Fruit fly (Drosophila melanogaster) whole organism, embryonic: ENCODE measurements around the gene CG5355.

Experiments used
- ATbp ChIP-seq: fragments of 200-800 bp; sonication (Bioruptor generic); optimal IDR thresholded peaks from 2 replicates; lab custom pipeline; 2017; ENCODE audit warnings: missing biosample characterization, mild to moderate bottlenecking, missing genetic modification characterization, missing genetic modification reagents
- Adf1 ChIP-seq: fragments of 200-800 bp; sonication (Bioruptor generic); IDR thresholded peaks from 2 replicates; pipeline ENCODE4 v1.3.6; 2022; ENCODE audit warnings: missing biosample characterization, missing genetic modification characterization
- CG10366 ChIP-seq: fragments of 200-800 bp; sonication (Bioruptor generic); IDR thresholded peaks from 2 replicates; pipeline ENCODE4 v1.3.6; 2022; ENCODE audit warnings: missing biosample characterization, missing genetic modification characterization
- CG10462 ChIP-seq: fragments of 200-800 bp; sonication (Bioruptor generic); optimal IDR thresholded peaks from 2 replicates; lab custom pipeline; 2016; ENCODE audit warnings: missing biosample characterization, missing genetic modification characterization
- CG10959 ChIP-seq: fragments of 200-800 bp; sonication (Bioruptor generic); IDR thresholded peaks from 2 replicates; pipeline ENCODE4 v1.3.6; 2022; ENCODE audit warnings: missing biosample characterization, missing genetic modification characterization
- CG11696 ChIP-seq: fragments of 200-800 bp; sonication (Bioruptor generic); IDR thresholded peaks from 2 replicates; pipeline ENCODE4 v1.3.6; 2022; ENCODE audit warnings: missing biosample characterization, missing genetic modification characterization
- CG12071 ChIP-seq: fragments of 200-800 bp; sonication (Bioruptor generic); optimal IDR thresholded peaks from 3 replicates; lab custom pipeline; 2018; ENCODE audit warnings: missing biosample characterization, mild to moderate bottlenecking, missing genetic modification characterization
- CG13123 ChIP-seq: fragments of 200-800 bp; sonication (Bioruptor generic); optimal IDR thresholded peaks from 2 replicates; lab custom pipeline; 2016; ENCODE audit warnings: missing biosample characterization, missing genetic modification characterization
- CG13624 ChIP-seq: fragments of 200-800 bp; sonication (Bioruptor generic); optimal IDR thresholded peaks from 2 replicates; lab custom pipeline; 2016; ENCODE audit warnings: missing biosample characterization, missing genetic modification characterization
- CG14667 ChIP-seq: fragments of 200-800 bp; sonication (Bioruptor generic); IDR thresholded peaks from 2 replicates; pipeline ENCODE4 v1.3.6; 2022; ENCODE audit warnings: missing biosample characterization, missing genetic modification characterization
- CG15011 ChIP-seq: fragments of 200-800 bp; sonication (Bioruptor generic); optimal IDR thresholded peaks from 3 replicates; lab custom pipeline; 2018; ENCODE audit warnings: missing biosample characterization, mild to moderate bottlenecking, missing genetic modification characterization
- CG15479 ChIP-seq: fragments of 200-800 bp; sonication (Bioruptor generic); optimal IDR thresholded peaks from 3 replicates; lab custom pipeline; 2019; ENCODE audit warnings: missing biosample characterization, mild to moderate bottlenecking, missing genetic modification characterization, moderate library complexity
- CG16815 ChIP-seq: fragments of 200-800 bp; sonication (Bioruptor generic); optimal IDR thresholded peaks from 3 replicates; lab custom pipeline; 2017; ENCODE audit warnings: missing biosample characterization, mild to moderate bottlenecking, missing genetic modification characterization
- CG17359 ChIP-seq: fragments of 200-800 bp; sonication (Bioruptor generic); optimal IDR thresholded peaks from 3 replicates; lab custom pipeline; 2018; ENCODE audit warnings: missing biosample characterization, mild to moderate bottlenecking, missing genetic modification characterization, moderate library complexity
- CG18011 ChIP-seq: fragments of 200-800 bp; sonication (Bioruptor generic); optimal IDR thresholded peaks from 2 replicates; lab custom pipeline; 2017; ENCODE audit warnings: missing biosample characterization, missing genetic modification characterization, mild to moderate bottlenecking, moderate library complexity, missing genotype
- CG18476 ChIP-seq: fragments of 200-800 bp; sonication (Bioruptor generic); optimal IDR thresholded peaks from 2 replicates; lab custom pipeline; 2016; ENCODE audit warnings: missing biosample characterization, mild to moderate bottlenecking, missing genetic modification characterization
- CG30020 ChIP-seq: fragments of 200-800 bp; optimal IDR thresholded peaks from 2 replicates; lab custom pipeline; 2019; ENCODE audit warnings: missing biosample characterization, mild to moderate bottlenecking, missing genetic modification characterization, moderate library complexity
- CG32772 ChIP-seq: fragments of 200-800 bp; sonication (Bioruptor generic); IDR thresholded peaks from 2 replicates; pipeline ENCODE4 v1.3.6; 2022; ENCODE audit warnings: missing biosample characterization, missing genetic modification characterization
- CG6272 ChIP-seq: fragments of 200-800 bp; sonication (Bioruptor generic); IDR thresholded peaks from 2 replicates; pipeline ENCODE4 v1.3.6; 2022; ENCODE audit warnings: missing biosample characterization, missing genetic modification characterization
- CG6689 ChIP-seq: fragments of 200-800 bp; sonication (Bioruptor generic); IDR thresholded peaks from 2 replicates; pipeline ENCODE4 v1.3.6; 2022; ENCODE audit warnings: missing biosample characterization, missing genetic modification characterization
- CG8924 ChIP-seq: fragments of 200-800 bp; optimal IDR thresholded peaks from 3 replicates; lab custom pipeline; 2019; ENCODE audit warnings: missing biosample characterization, mild to moderate bottlenecking, missing genetic modification characterization, moderate library complexity
- CG9215 ChIP-seq: fragments of 200-800 bp; sonication (Bioruptor generic); IDR thresholded peaks from 2 replicates; pipeline ENCODE4 v1.3.6; 2022; ENCODE audit warnings: missing biosample characterization, missing genetic modification characterization
- Dref ChIP-seq: fragments of 200-800 bp; sonication (Bioruptor generic); IDR thresholded peaks from 2 replicates; pipeline ENCODE4 v1.3.6; 2022; ENCODE audit warnings: missing biosample characterization, missing genetic modification characterization
- Fer1 ChIP-seq: fragments of 200-800 bp; sonication (Bioruptor generic); optimal IDR thresholded peaks from 2 replicates; lab custom pipeline; 2017; ENCODE audit warnings: missing biosample characterization, mild to moderate bottlenecking, missing genetic modification characterization
- Fer3 ChIP-seq: fragments of 200-800 bp; sonication (Bioruptor generic); optimal IDR thresholded peaks from 2 replicates; lab custom pipeline; 2018; ENCODE audit warnings: missing biosample characterization, mild to moderate bottlenecking, missing genetic modification characterization, moderate library complexity
- GATAe ChIP-seq: fragments of 200-800 bp; sonication (Bioruptor generic); conservative IDR thresholded peaks from 2 replicates; pipeline ENCODE4 v1.3.6; 2022; ENCODE audit warnings: missing biosample characterization, missing genetic modification characterization
- HLH3B ChIP-seq: fragments of 200-800 bp; sonication (Bioruptor generic); IDR thresholded peaks from 2 replicates; pipeline ENCODE4 v1.3.6; 2022; ENCODE audit warnings: missing biosample characterization, missing genetic modification characterization
- HLH54F ChIP-seq: fragments of 200-800 bp; sonication (Bioruptor generic); optimal IDR thresholded peaks from 3 replicates; lab custom pipeline; 2016; ENCODE audit warnings: missing biosample characterization, missing genetic modification characterization
- Jarid2 ChIP-seq: fragments of 200-800 bp; sonication (Bioruptor generic); optimal IDR thresholded peaks from 3 replicates; lab custom pipeline; 2017; ENCODE audit warnings: mild to moderate bottlenecking, missing biosample characterization, missing genetic modification reagents, missing genetic modification characterization
- Lhr ChIP-seq: fragments of 200-800 bp; sonication (Bioruptor generic); optimal IDR thresholded peaks from 3 replicates; lab custom pipeline; 2017; ENCODE audit warnings: mild to moderate bottlenecking, missing biosample characterization, missing genetic modification reagents, missing genetic modification characterization
- MTF-1 ChIP-seq: fragments of 200-800 bp; sonication (Bioruptor generic); optimal IDR thresholded peaks from 2 replicates; lab custom pipeline; 2018; ENCODE audit warnings: missing biosample characterization, mild to moderate bottlenecking, missing genetic modification characterization, borderline replicate concordance
- Max ChIP-seq: fragments of 200-800 bp; sonication (Bioruptor generic); optimal IDR thresholded peaks from 2 replicates; lab custom pipeline; 2016; ENCODE audit warnings: missing biosample characterization, mild to moderate bottlenecking, missing genetic modification characterization
- NC2α ChIP-seq: fragments of 200-800 bp; sonication (Bioruptor generic); optimal IDR thresholded peaks from 2 replicates; lab custom pipeline; 2016; ENCODE audit warnings: missing biosample characterization, missing genetic modification characterization
- Xbp1 ChIP-seq: fragments of 200-800 bp; sonication (Bioruptor generic); optimal IDR thresholded peaks from 3 replicates; lab custom pipeline; 2016; ENCODE audit warnings: missing biosample characterization, mild to moderate bottlenecking, missing genetic modification characterization
- cas ChIP-seq: fragments of 200-800 bp; sonication (Bioruptor generic); IDR thresholded peaks from 2 replicates; pipeline ENCODE4 v1.3.6; 2022; ENCODE audit warnings: missing biosample characterization, missing genetic modification characterization
- caup ChIP-seq: fragments of 200-800 bp; sonication (Bioruptor generic); optimal IDR thresholded peaks from 3 replicates; lab custom pipeline; 2017; ENCODE audit warnings: missing biosample characterization, mild to moderate bottlenecking, missing genetic modification characterization, moderate library complexity; ENCODE audit not compliant: severe bottlenecking
- dm ChIP-seq: fragments of 200-800 bp; sonication (Bioruptor generic); optimal IDR thresholded peaks from 3 replicates; lab custom pipeline; 2016; ENCODE audit warnings: missing biosample characterization, missing genetic modification characterization
- fru ChIP-seq: fragments of >200 bp; optimal IDR thresholded peaks from 2 replicates; lab custom pipeline; 2017
- gce ChIP-seq: fragments of 200-800 bp; sonication (Bioruptor generic); IDR thresholded peaks from 3 replicates; pipeline ENCODE4 v1.3.6; 2022; ENCODE audit warnings: missing biosample characterization, missing genetic modification characterization
- gcm ChIP-seq: fragments of 200-800 bp; sonication (Bioruptor generic); optimal IDR thresholded peaks from 2 replicates; lab custom pipeline; 2019; ENCODE audit warnings: missing biosample characterization, mild to moderate bottlenecking, missing genetic modification characterization, moderate library complexity
- gfzf ChIP-seq: fragments of 200-800 bp; sonication (Bioruptor generic); optimal IDR thresholded peaks from 2 replicates; lab custom pipeline; 2016; ENCODE audit warnings: missing biosample characterization, mild to moderate bottlenecking, missing genetic modification characterization, moderate library complexity
- her ChIP-seq: fragments of 200-800 bp; sonication (Bioruptor generic); optimal IDR thresholded peaks from 2 replicates; lab custom pipeline; 2016; ENCODE audit warnings: missing biosample characterization, missing genetic modification characterization
- lbe ChIP-seq: fragments of 200-800 bp; sonication (Bioruptor generic); optimal IDR thresholded peaks from 2 replicates; lab custom pipeline; 2016; ENCODE audit warnings: missing biosample characterization, mild to moderate bottlenecking, missing genetic modification characterization
- maf-S ChIP-seq: fragments of 200-800 bp; sonication (Bioruptor generic); optimal IDR thresholded peaks from 2 replicates; lab custom pipeline; 2016; ENCODE audit warnings: missing biosample characterization, missing genetic modification characterization
- nmo ChIP-seq: fragments of 200-800 bp; sonication (Bioruptor generic); optimal IDR thresholded peaks from 2 replicates; lab custom pipeline; 2018; ENCODE audit warnings: missing biosample characterization, mild to moderate bottlenecking, missing genetic modification characterization, moderate library complexity
- rib ChIP-seq: fragments of 200-800 bp; sonication (Bioruptor generic); IDR thresholded peaks from 2 replicates; pipeline ENCODE4 v1.3.6; 2022; ENCODE audit warnings: missing biosample characterization, missing genetic modification characterization
- schlank ChIP-seq: fragments of 200-800 bp; sonication (Bioruptor generic); optimal IDR thresholded peaks from 2 replicates; lab custom pipeline; 2018; ENCODE audit warnings: missing biosample characterization, mild to moderate bottlenecking, missing genetic modification characterization
- scrt ChIP-seq: fragments of 200-800 bp; sonication (Bioruptor generic); optimal IDR thresholded peaks from 2 replicates; lab custom pipeline; 2018; ENCODE audit warnings: missing biosample characterization, mild to moderate bottlenecking, missing genetic modification characterization, moderate library complexity
- sisA ChIP-seq: fragments of 200-800 bp; sonication (Bioruptor generic); IDR thresholded peaks from 2 replicates; pipeline ENCODE4 v1.3.6; 2022; ENCODE audit warnings: missing biosample characterization, missing genetic modification characterization
- slbo ChIP-seq: fragments of 200-800 bp; sonication (Bioruptor generic); IDR thresholded peaks from 2 replicates; pipeline ENCODE4 v1.3.6; 2022; ENCODE audit warnings: missing biosample characterization, missing genetic modification characterization

The CG5355 gene

dm6 chr2L:10375464-10376236 lies 37.6 kb downstream of the CG5355 start, which contains the start of the genes CG33303 and dpr19 (continued):
- TF ChIP-seq gfzf (GFP tag; lab: Kevin White, UChicago) (peak; percentile 78), CG15479 (GFP tag; lab: Kevin White, UChicago) (no peak), Fer1 (GFP tag; lab: Kevin White, UChicago) (peak; percentile 85), GATAe (GFP tag; lab: Robert Waterston, UW) (no peak), cas (GFP tag; lab: Robert Waterston, UW) (no peak), CG9215 (GFP tag; lab: Robert Waterston, UW) (no peak), rib (GFP tag; lab: Robert Waterston, UW) (no peak), fru (lab: Kevin White, UChicago) (no peak), CG30020 (tag; lab: Kevin White, UChicago) (peak; percentile 91), Dref (GFP tag; lab: Robert Waterston, UW) (no peak), CG16815 (GFP tag; lab: Kevin White, UChicago) (no peak), CG17359 (tag; lab: Kevin White, UChicago) (peak; percentile 84), dm (GFP tag; lab: Kevin White, UChicago) (no peak), CG18011 (no peak), slbo (GFP tag; lab: Robert Waterston, UW) (peak; percentile 75), maf-S (GFP tag; lab: Kevin White, UChicago) (no peak), CG13123 (GFP tag; lab: Kevin White, UChicago) (peak; percentile 50), schlank (tag; lab: Kevin White, UChicago) (peak; percentile 2), CG6689 (GFP tag; lab: Robert Waterston, UW) (peak; percentile 68), CG6272 (GFP tag; lab: Robert Waterston, UW) (no peak), CG18476 (GFP tag; lab: Kevin White, UChicago) (no peak), Fer3 (tag; lab: Kevin White, UChicago) (peak; percentile 71), CG12071 (GFP tag; lab: Kevin White, UChicago) (no peak), ATbp (GFP tag; lab: Kevin White, UChicago) (peak; percentile 71), HLH3B (peak; percentile 38; the same call in 1 of the 2 replicates), Adf1 (GFP tag; lab: Robert Waterston, UW) (no peak), nmo (GFP tag; lab: Kevin White, UChicago) (peak; percentile 88), her (no peak), HLH54F (GFP tag; lab: Kevin White, UChicago) (no peak), CG32772 (GFP tag; lab: Robert Waterston, UW) (peak; percentile 47), scrt (GFP tag; lab: Kevin White, UChicago) (peak; percentile 59), gce (peak; percentile 76), CG8924 (tag; lab: Kevin White, UChicago) (peak; percentile 90), caup (GFP tag; lab: Kevin White, UChicago) (peak; percentile 74), CG13624 (GFP tag; lab: Kevin White, UChicago) (no peak), CG15011 (peak; percentile 49), CG10366 (GFP tag; lab: Robert Waterston, UW) (peak; percentile 34; the same call in 1 of the 2 replicates), NC2α (GFP tag; lab: Kevin White, UChicago) (no peak), Jarid2 (GFP tag; lab: Kevin White, UChicago) (no peak), Lhr (GFP tag; lab: Kevin White, UChicago) (peak; percentile 55), Xbp1 (GFP tag; lab: Kevin White, UChicago) (peak; percentile 76), lbe (GFP tag; lab: Kevin White, UChicago) (peak; percentile 39), MTF-1 (GFP tag; lab: Kevin White, UChicago) (no peak), sisA (GFP tag; lab: Robert Waterston, UW) (0 out of 2 replicates have a peak, but pooled peaks have one; percentile 27), gcm (peak; percentile 83), CG14667 (no peak; the same call in 1 of the 2 replicates), Max (GFP tag; lab: Kevin White, UChicago) (peak; percentile 16), CG10959 (GFP tag; lab: Robert Waterston, UW) (no peak), CG11696 (GFP tag; lab: Robert Waterston, UW) (peak; percentile 63; the same call in 1 of the 2 replicates), CG10462 (peak; percentile 20)
